Worm (Caenorhabditis elegans) whole organism, late embryonic: ENCODE measurements around the gene C26B9.7.

Experiments
- C08G9.2 ChIP-seq: sonication (generic microtip); optimal IDR thresholded peaks from 2 replicates; lab custom pipeline; 2016; ENCODE audit warnings: mild to moderate bottlenecking, missing genetic modification characterization, moderate library complexity, missing compliant biosample characterization
- C38D4.7 ChIP-seq: fragments of 200-800 bp; sonication (Bioruptor generic); optimal IDR thresholded peaks from 2 replicates; lab custom pipeline; 2018; ENCODE audit warnings: mild to moderate bottlenecking, missing genetic modification characterization, moderate library complexity, missing compliant biosample characterization
- K02D7.2 ChIP-seq: sonication (generic microtip); optimal IDR thresholded peaks from 2 replicates; lab custom pipeline; 2017; ENCODE audit warnings: mild to moderate bottlenecking, missing genetic modification characterization, missing compliant biosample characterization
- ama-1 ChIP-seq: fragments of 150-350 bp; optimal IDR thresholded peaks from 2 replicates; lab custom pipeline; 2014
- ceh-14 ChIP-seq: sonication (generic microtip); optimal IDR thresholded peaks from 2 replicates; lab custom pipeline; 2016; ENCODE audit warnings: missing genotype, missing genetic modification characterization, missing compliant biosample characterization
- ceh-18 ChIP-seq: sonication (generic microtip); optimal IDR thresholded peaks from 2 replicates; lab custom pipeline; 2016; ENCODE audit warnings: missing genetic modification characterization, missing compliant biosample characterization
- ceh-2 ChIP-seq: sonication (generic microtip); optimal IDR thresholded peaks from 2 replicates; lab custom pipeline; 2016; ENCODE audit warnings: missing genotype, missing genetic modification characterization, missing compliant biosample characterization
- ceh-24 ChIP-seq: sonication (generic microtip); optimal IDR thresholded peaks from 2 replicates; lab custom pipeline; 2016; ENCODE audit warnings: mild to moderate bottlenecking, missing genetic modification characterization, missing compliant biosample characterization
- ceh-34 ChIP-seq: sonication (generic microtip); optimal IDR thresholded peaks from 2 replicates; lab custom pipeline; 2016; ENCODE audit warnings: mild to moderate bottlenecking, missing genetic modification characterization, missing compliant biosample characterization
- ceh-6 ChIP-seq: fragments of 200-800 bp; sonication (Bioruptor generic); optimal IDR thresholded peaks from 2 replicates; lab custom pipeline; 2018; ENCODE audit warnings: mild to moderate bottlenecking, missing genetic modification characterization, missing compliant biosample characterization
- ceh-9 ChIP-seq: sonication (generic microtip); optimal IDR thresholded peaks from 2 replicates; lab custom pipeline; 2016; ENCODE audit warnings: mild to moderate bottlenecking, missing genetic modification characterization, inconsistent platforms, missing compliant biosample characterization
- che-1 ChIP-seq: sonication (generic microtip); optimal IDR thresholded peaks from 2 replicates; lab custom pipeline; 2016; ENCODE audit warnings: mild to moderate bottlenecking, missing genetic modification characterization, missing compliant biosample characterization
- dmd-4 ChIP-seq: sonication (generic microtip); optimal IDR thresholded peaks from 2 replicates; lab custom pipeline; 2016; ENCODE audit warnings: borderline replicate concordance, missing genetic modification characterization, missing compliant biosample characterization
- dve-1 ChIP-seq: sonication (generic microtip); optimal IDR thresholded peaks from 2 replicates; lab custom pipeline; 2017; ENCODE audit warnings: antibody characterized with exemption, mild to moderate bottlenecking, missing genetic modification characterization, missing compliant biosample characterization
- elt-2 ChIP-seq: sonication (generic microtip); optimal IDR thresholded peaks from 2 replicates; lab custom pipeline; 2016; ENCODE audit warnings: missing genetic modification reagents, missing genetic modification characterization, missing compliant biosample characterization
- eyg-1 ChIP-seq: sonication (generic microtip); optimal IDR thresholded peaks from 2 replicates; lab custom pipeline; 2016; ENCODE audit warnings: missing genotype, missing genetic modification characterization, missing compliant biosample characterization
- fax-1 ChIP-seq: sonication (generic microtip); optimal IDR thresholded peaks from 2 replicates; lab custom pipeline; 2016; ENCODE audit warnings: missing genotype, missing genetic modification characterization, missing compliant biosample characterization
- fkh-10 ChIP-seq: fragments of 150-350 bp; optimal IDR thresholded peaks from 2 replicates; lab custom pipeline; 2014; ENCODE audit warnings: missing biosample characterization, missing genetic modification reagents, missing genetic modification characterization
- gmeb-2 ChIP-seq: sonication (generic microtip); optimal IDR thresholded peaks from 2 replicates; lab custom pipeline; 2016; ENCODE audit warnings: missing genetic modification characterization, inconsistent platforms, missing compliant biosample characterization
- hlh-13 ChIP-seq: fragments of 200-800 bp; sonication (Bioruptor generic); optimal IDR thresholded peaks from 2 replicates; lab custom pipeline; 2018; ENCODE audit warnings: mild to moderate bottlenecking, missing genetic modification characterization, missing compliant biosample characterization
- hlh-15 ChIP-seq: sonication (generic microtip); optimal IDR thresholded peaks from 2 replicates; lab custom pipeline; 2016; ENCODE audit warnings: missing genetic modification characterization, missing compliant biosample characterization
- hlh-30 ChIP-seq: sonication (generic microtip); optimal IDR thresholded peaks from 2 replicates; lab custom pipeline; 2017; ENCODE audit warnings: antibody characterized with exemption, missing genetic modification characterization, missing compliant biosample characterization; ENCODE audit not compliant: insufficient read depth
- hlh-6 ChIP-seq: sonication (generic microtip); optimal IDR thresholded peaks from 2 replicates; lab custom pipeline; 2016; ENCODE audit warnings: missing genotype, missing genetic modification characterization, missing compliant biosample characterization
- lim-6 ChIP-seq: sonication (generic microtip); optimal IDR thresholded peaks from 2 replicates; lab custom pipeline; 2016; ENCODE audit warnings: missing genetic modification characterization, missing compliant biosample characterization
- madf-2 ChIP-seq: sonication (generic microtip); optimal IDR thresholded peaks from 2 replicates; lab custom pipeline; 2017; ENCODE audit warnings: missing genetic modification characterization, missing compliant biosample characterization
- mec-3 ChIP-seq: sonication (generic microtip); optimal IDR thresholded peaks from 2 replicates; lab custom pipeline; 2016; ENCODE audit warnings: borderline replicate concordance, missing genetic modification characterization, missing compliant biosample characterization
- nhr-11 ChIP-seq: fragments of 150-350 bp; optimal IDR thresholded peaks from 2 replicates; lab custom pipeline; 2014; ENCODE audit warnings: missing biosample characterization, missing genetic modification characterization
- nhr-232 ChIP-seq: sonication (generic microtip); optimal IDR thresholded peaks from 2 replicates; lab custom pipeline; 2016; ENCODE audit warnings: missing genetic modification characterization, missing compliant biosample characterization
- odd-2 ChIP-seq: sonication (generic microtip); optimal IDR thresholded peaks from 2 replicates; lab custom pipeline; 2017; ENCODE audit warnings: antibody characterized with exemption, mild to moderate bottlenecking, missing genetic modification characterization, missing compliant biosample characterization
- pat-9 ChIP-seq: fragments of 200-800 bp; sonication (Bioruptor generic); optimal IDR thresholded peaks from 2 replicates; lab custom pipeline; 2018; ENCODE audit warnings: mild to moderate bottlenecking, missing genetic modification characterization, moderate library complexity, missing compliant biosample characterization
- pax-1 ChIP-seq: fragments of 150-350 bp; optimal IDR thresholded peaks from 2 replicates; lab custom pipeline; 2014; ENCODE audit warnings: missing biosample characterization, missing genetic modification characterization
- pha-2 ChIP-seq: sonication (generic microtip); optimal IDR thresholded peaks from 2 replicates; lab custom pipeline; 2017; ENCODE audit warnings: mild to moderate bottlenecking, missing genetic modification characterization, missing compliant biosample characterization
- pha-4 ChIP-seq: fragments of 150-350 bp; optimal IDR thresholded peaks from 2 replicates; lab custom pipeline; 2018; ENCODE audit warnings: missing biosample characterization, missing genetic modification reagents, missing genetic modification characterization
- pqm-1 ChIP-seq: sonication (generic microtip); optimal IDR thresholded peaks from 2 replicates; lab custom pipeline; 2016; ENCODE audit warnings: missing genetic modification characterization, missing compliant biosample characterization
- pros-1 ChIP-seq: fragments of 150-350 bp; optimal IDR thresholded peaks from 2 replicates; lab custom pipeline; 2014; ENCODE audit warnings: missing biosample characterization, missing genetic modification reagents, missing genetic modification characterization
- ref-2 ChIP-seq: sonication (generic microtip); optimal IDR thresholded peaks from 2 replicates; lab custom pipeline; 2016; ENCODE audit warnings: missing genetic modification characterization, missing compliant biosample characterization
- sdc-2 ChIP-seq: sonication (generic microtip); optimal IDR thresholded peaks from 2 replicates; lab custom pipeline; 2016; ENCODE audit warnings: missing genotype, missing genetic modification characterization, missing compliant biosample characterization
- sox-2 ChIP-seq: fragments of 200-800 bp; sonication (Bioruptor generic); IDR thresholded peaks from 2 replicates; pipeline ENCODE4 v1.3.6; 2022; ENCODE audit warnings: missing genetic modification reagents, missing genetic modification characterization, missing compliant biosample characterization
- tbx-2 ChIP-seq: sonication (generic microtip); optimal IDR thresholded peaks from 2 replicates; lab custom pipeline; 2016; ENCODE audit warnings: missing genetic modification characterization, missing compliant biosample characterization
- tbx-7 ChIP-seq: sonication (generic microtip); optimal IDR thresholded peaks from 2 replicates; lab custom pipeline; 2016; ENCODE audit warnings: missing genotype, missing genetic modification characterization, missing compliant biosample characterization
- unc-3 ChIP-seq, 2 experiments: fragments of 200-800 bp in 1 of 2; sonication (Bioruptor generic) in 1 of 2; sonication (generic microtip) in 1 of 2; conservative IDR thresholded peaks in 1 of 2; optimal IDR thresholded peaks in 1 of 2; 2 replicates each; pipeline versions ENCODE4 v1.3.6 to Lab custom; 2016 to 2022; ENCODE audit warnings: missing compliant biosample characterization in 2 of 2, missing genetic modification characterization in 2 of 2, missing genetic modification reagents in 1 of 2
- unc-42 ChIP-seq: sonication (generic microtip); optimal IDR thresholded peaks from 2 replicates; lab custom pipeline; 2016; ENCODE audit warnings: missing genotype, missing genetic modification characterization, missing compliant biosample characterization
- unc-55 ChIP-seq: sonication (generic microtip); optimal IDR thresholded peaks from 2 replicates; lab custom pipeline; 2017; ENCODE audit warnings: missing biosample characterization, missing genetic modification reagents, missing genetic modification characterization
- zip-5 ChIP-seq: sonication (generic microtip); optimal IDR thresholded peaks from 2 replicates; lab custom pipeline; 2016; ENCODE audit warnings: missing genetic modification characterization, missing compliant biosample characterization
- ztf-16 ChIP-seq: sonication (generic microtip); optimal IDR thresholded peaks from 2 replicates; lab custom pipeline; 2017; ENCODE audit warnings: missing genetic modification characterization, missing compliant biosample characterization

The C26B9.7 gene

DNA sequence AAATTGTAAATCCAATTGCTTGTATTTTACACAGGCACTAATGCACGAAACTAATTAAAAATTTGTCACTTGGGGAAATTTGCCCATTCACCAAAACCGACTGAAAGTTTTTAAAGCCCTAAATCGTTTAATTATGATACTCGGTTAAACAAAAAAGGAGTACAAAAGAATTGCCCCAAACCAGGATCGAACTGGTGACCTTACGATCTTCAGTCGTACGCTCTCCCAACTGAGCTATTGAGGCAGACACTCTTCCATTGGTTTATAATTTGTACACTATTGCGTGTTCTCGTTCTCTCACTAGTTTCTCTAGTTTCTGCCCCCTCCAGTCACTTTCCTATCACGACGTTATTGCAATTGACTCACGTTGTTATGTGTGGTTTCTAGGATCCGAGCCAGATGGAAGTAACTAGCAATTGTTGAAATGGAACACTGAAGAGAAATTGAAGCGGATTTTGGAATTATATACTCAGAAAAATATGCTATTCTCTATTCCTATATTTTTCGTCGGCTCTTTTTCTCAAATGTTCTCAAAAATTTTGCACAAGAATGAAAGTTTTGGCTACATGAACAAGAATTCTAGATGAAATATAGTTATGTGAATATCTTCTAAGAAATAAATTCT, 22.8 kb upstream of the C26B9.7 start (continued):
- TF ChIP-seq hlh-15 (tag; lab: Kevin White, UChicago) (peak; percentile 41), pha-4 (tag; lab: Kevin White, UChicago) (no peak), elt-2 (tag; lab: Kevin White, UChicago) (peak; percentile 68), ztf-16 (peak; percentile 36), hlh-6 (tag; lab: Kevin White, UChicago) (peak; percentile 84), ceh-34 (tag; lab: Kevin White, UChicago) (peak; percentile 55), unc-3 (GFP tag; conservative IDR thresholded peaks at IDR 0.05; lab: Robert Waterston, UW) (peak; percentile 71; the same call in 1 of the 2 replicates), unc-3 (tag; optimal IDR thresholded peaks at IDR 0.05; lab: Kevin White, UChicago) (peak; percentile 42), fkh-10 (GFP tag; lab: Kevin White, UChicago) (no peak), tbx-7 (tag; lab: Kevin White, UChicago) (no peak), lim-6 (tag; lab: Kevin White, UChicago) (peak; percentile 41), madf-2 (tag; lab: Kevin White, UChicago) (peak; percentile 57), ceh-9 (tag; lab: Kevin White, UChicago) (peak; percentile 51), fax-1 (tag; lab: Kevin White, UChicago) (peak; percentile 60), ama-1 (lab: Kevin White, UChicago) (no peak), tbx-2 (peak; percentile 39), odd-2 (tag; lab: Kevin White, UChicago) (no peak), ceh-24 (tag; lab: Kevin White, UChicago) (peak; percentile 39), gmeb-2 (tag; lab: Kevin White, UChicago) (peak; percentile 70), pha-2 (tag; lab: Kevin White, UChicago) (peak; percentile 79), sdc-2 (peak; percentile 80), pqm-1 (tag; lab: Kevin White, UChicago) (no peak), sox-2 (GFP tag; lab: Robert Waterston, UW) (peak; percentile 68), ref-2 (tag; lab: Kevin White, UChicago) (peak; percentile 56), pat-9 (tag; lab: Kevin White, UChicago) (peak; percentile 46), hlh-13 (GFP tag; lab: Kevin White, UChicago) (peak; percentile 75), ceh-18 (tag; lab: Kevin White, UChicago) (peak; percentile 54)

DNA sequence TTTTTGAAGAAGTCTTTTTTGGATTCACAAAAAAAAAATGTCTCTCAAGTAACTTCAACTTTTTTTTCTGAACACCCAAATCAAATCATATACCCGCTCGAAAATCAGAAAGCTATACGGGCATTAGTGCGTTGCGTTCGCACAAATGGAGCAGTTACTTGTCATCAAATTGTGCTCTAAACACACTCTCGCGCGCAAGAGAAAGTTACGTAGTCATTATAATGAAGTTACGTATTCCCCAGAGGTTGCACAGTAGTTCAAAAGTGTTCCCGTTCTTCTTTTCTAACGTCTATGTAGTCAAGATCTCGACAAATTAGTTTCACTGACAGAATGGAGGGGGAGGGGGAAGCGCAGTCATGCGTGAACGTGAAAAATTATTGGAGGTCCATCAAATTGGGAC, 20.5 kb upstream of the C26B9.7 start:
- no peak for TF ChIP-seq mec-3 (tag; lab: Kevin White, UChicago)
- TF ChIP-seq sox-2 (GFP tag; lab: Robert Waterston, UW) = no peak
- TF ChIP-seq ceh-14 (tag; lab: Kevin White, UChicago) = no peak
- peak; percentile 68 for TF ChIP-seq unc-42 (tag; lab: Kevin White, UChicago)
- no peak for TF ChIP-seq zip-5 (tag; lab: Kevin White, UChicago)
- TF ChIP-seq, all 69 proteins: peak for 1

- TF ChIP-seq zip-5 (tag; lab: Kevin White, UChicago) (no peak), ceh-2 (tag; lab: Kevin White, UChicago) (no peak), pax-1 (tag; lab: Kevin White, UChicago) (no peak), nhr-11 (tag; lab: Kevin White, UChicago) (no peak), C38D4.7 (no peak), ceh-6 (no peak), madf-2 (tag; lab: Kevin White, UChicago) (no peak), pros-1 (tag; lab: Kevin White, UChicago) (no peak), unc-55 (GFP tag; lab: Kevin White, UChicago) (no peak), dmd-4 (tag; lab: Kevin White, UChicago) (no peak), hlh-30 (tag; lab: Kevin White, UChicago) (no peak), che-1 (no peak), hlh-6 (tag; lab: Kevin White, UChicago) (no peak), dve-1 (tag; lab: Kevin White, UChicago) (no peak), nhr-232 (no peak), eyg-1 (tag; lab: Kevin White, UChicago) (no peak), K02D7.2 (no peak), C08G9.2 (tag; lab: Kevin White, UChicago) (no peak), gmeb-2 (tag; lab: Kevin White, UChicago) (no peak), unc-42 (tag; lab: Kevin White, UChicago) (no peak)
Measured at ce11 chrX:5323287-5323686, 18.8 kb upstream of the C26B9.7 start, which contains the start of gene sto-2. Gene sto-2, minus strand, starts transcription at chrX:5323387.
